Fruit fly (Drosophila melanogaster): Measurements from ENCODE around the gene CG12194.

CG12194 gene

dm6 chr2L:4889451-4890045 lies 51.4 kb downstream of the CG12194 start, which contains the start of gene CG15625:
TSS of gene CG15625 (plus strand) at chr2L:4889995.
- TF ChIP-seq CG17801 (GFP tag; optimal IDR thresholded peaks at IDR 0.05; ENCODE audit: partially characterized antibody) = no peak

All from ovary, adult (tissue).